Worm (Caenorhabditis elegans) whole organism, L3 larva: ENCODE measurements around the gene cyn-1.

ENCODE experiments used
- R02D3.7 ChIP-seq: fragments of 150-350 bp; optimal IDR thresholded peaks from 2 replicates; lab custom pipeline; 2014; ENCODE audit warnings: missing biosample characterization, missing genetic modification characterization
- ZK546.5 ChIP-seq: sonication (generic microtip); optimal IDR thresholded peaks from 2 replicates; lab custom pipeline; 2017; ENCODE audit warnings: missing biosample characterization, missing genetic modification characterization
- aly-2 ChIP-seq: fragments of 150-350 bp; optimal IDR thresholded peaks from 2 replicates; lab custom pipeline; 2014; ENCODE audit warnings: missing biosample characterization, missing genetic modification characterization
- ama-1 ChIP-seq: fragments of 150-350 bp; optimal IDR thresholded peaks from 2 replicates; lab custom pipeline; 2018
- ceh-16 ChIP-seq: sonication (generic microtip); optimal IDR thresholded peaks from 2 replicates; lab custom pipeline; 2017; ENCODE audit warnings: missing biosample characterization, missing genetic modification characterization
- ceh-28 ChIP-seq: fragments of 150-350 bp; optimal IDR thresholded peaks from 2 replicates; lab custom pipeline; 2014; ENCODE audit warnings: missing biosample characterization, missing genetic modification reagents, missing genetic modification characterization
- ceh-82 ChIP-seq: fragments of 150-350 bp; optimal IDR thresholded peaks from 2 replicates; lab custom pipeline; 2014; ENCODE audit warnings: missing biosample characterization, missing genetic modification characterization
- ceh-9 ChIP-seq: sonication (generic microtip); optimal IDR thresholded peaks from 2 replicates; lab custom pipeline; 2018; ENCODE audit warnings: missing biosample characterization, missing genetic modification characterization
- daf-12 ChIP-seq: fragments of 150-350 bp; optimal IDR thresholded peaks from 2 replicates; lab custom pipeline; 2014; ENCODE audit warnings: missing biosample characterization, missing genetic modification reagents, missing genetic modification characterization
- egl-27 ChIP-seq: sonication (generic microtip); optimal IDR thresholded peaks from 4 replicates; lab custom pipeline; 2017; ENCODE audit warnings: missing biosample characterization, missing genetic modification reagents, missing genetic modification characterization
- egl-5 ChIP-seq: fragments of 150-350 bp; optimal IDR thresholded peaks from 2 replicates; lab custom pipeline; 2017; ENCODE audit warnings: missing biosample characterization, missing genetic modification reagents, missing genetic modification characterization, inconsistent platforms
- elt-2 ChIP-seq: sonication (generic microtip); optimal IDR thresholded peaks from 2 replicates; lab custom pipeline; 2016; ENCODE audit warnings: missing genetic modification reagents, mild to moderate bottlenecking, missing genetic modification characterization, missing compliant biosample characterization
- fkh-2 ChIP-seq: fragments of 150-350 bp; optimal IDR thresholded peaks from 2 replicates; lab custom pipeline; 2014; ENCODE audit warnings: missing biosample characterization, missing genetic modification reagents, missing genetic modification characterization
- fos-1 ChIP-seq: fragments of 150-350 bp; optimal IDR thresholded peaks from 2 replicates; lab custom pipeline; 2014; ENCODE audit warnings: missing biosample characterization, missing genetic modification characterization
- hmg-11 ChIP-seq: sonication (generic microtip); optimal IDR thresholded peaks from 2 replicates; lab custom pipeline; 2016; ENCODE audit warnings: missing genetic modification characterization, missing compliant biosample characterization
- jun-1 ChIP-seq: fragments of 150-350 bp; optimal IDR thresholded peaks from 2 replicates; lab custom pipeline; 2014; ENCODE audit warnings: missing biosample characterization, missing genetic modification reagents, missing genetic modification characterization
- lin-15B ChIP-seq: fragments of 150-350 bp; optimal IDR thresholded peaks from 2 replicates; lab custom pipeline; 2014; ENCODE audit warnings: missing biosample characterization, missing genetic modification characterization
- lin-39 ChIP-seq: fragments of 150-350 bp; optimal IDR thresholded peaks from 2 replicates; lab custom pipeline; 2018; ENCODE audit warnings: missing biosample characterization, missing genetic modification reagents, missing genetic modification characterization
- mml-1 ChIP-seq: fragments of 150-350 bp; sonication (generic microtip); optimal IDR thresholded peaks from 3 replicates; lab custom pipeline; 2014; ENCODE audit warnings: missing biosample characterization, missing genetic modification characterization
- nfya-1 ChIP-seq: sonication (generic microtip); optimal IDR thresholded peaks from 2 replicates; lab custom pipeline; 2017; ENCODE audit warnings: missing genetic modification characterization, mild to moderate bottlenecking, missing compliant biosample characterization, antibody characterized with exemption, moderate library complexity; ENCODE audit not compliant: insufficient read depth
- nhr-12 ChIP-seq: fragments of 150-350 bp; optimal IDR thresholded peaks from 2 replicates; lab custom pipeline; 2014; ENCODE audit warnings: missing biosample characterization, missing genetic modification characterization
- nhr-23 ChIP-seq: fragments of 150-350 bp; optimal IDR thresholded peaks from 2 replicates; lab custom pipeline; 2014; ENCODE audit warnings: missing biosample characterization, missing genetic modification reagents, missing genetic modification characterization
- nhr-237 ChIP-seq: fragments of 150-350 bp; optimal IDR thresholded peaks from 2 replicates; lab custom pipeline; 2014; ENCODE audit warnings: missing biosample characterization, missing genetic modification characterization
- nhr-25 ChIP-seq: sonication (generic microtip); optimal IDR thresholded peaks from 2 replicates; lab custom pipeline; 2017; ENCODE audit warnings: missing biosample characterization, missing genetic modification characterization
- nhr-28 ChIP-seq: fragments of 150-350 bp; optimal IDR thresholded peaks from 2 replicates; lab custom pipeline; 2014; ENCODE audit warnings: missing biosample characterization, missing genetic modification characterization
- nhr-43 ChIP-seq: sonication (generic microtip); optimal IDR thresholded peaks from 2 replicates; lab custom pipeline; 2016; ENCODE audit warnings: mild to moderate bottlenecking, missing genetic modification characterization, missing compliant biosample characterization; ENCODE audit not compliant: poor library complexity, severe bottlenecking
- nhr-67 ChIP-seq: fragments of 150-350 bp; optimal IDR thresholded peaks from 2 replicates; lab custom pipeline; 2014; ENCODE audit warnings: missing biosample characterization, missing genetic modification characterization
- pha-4 ChIP-seq: fragments of 150-350 bp; optimal IDR thresholded peaks from 2 replicates; lab custom pipeline; 2014; ENCODE audit warnings: missing biosample characterization, missing genetic modification reagents, missing genetic modification characterization
- pqm-1 ChIP-seq: fragments of 150-350 bp; optimal IDR thresholded peaks from 2 replicates; lab custom pipeline; 2017; ENCODE audit warnings: missing biosample characterization, missing genetic modification characterization, inconsistent platforms
- sea-2 ChIP-seq: fragments of 150-350 bp; sonication (generic microtip); optimal IDR thresholded peaks from 4 replicates; lab custom pipeline; 2014; ENCODE audit warnings: missing biosample characterization, missing genetic modification reagents, missing genetic modification characterization
- skn-1 ChIP-seq: fragments of 150-350 bp; optimal IDR thresholded peaks from 2 replicates; lab custom pipeline; 2014; ENCODE audit warnings: missing biosample characterization, missing genetic modification characterization
- snpc-4 ChIP-seq: fragments of 150-350 bp; optimal IDR thresholded peaks from 2 replicates; lab custom pipeline; 2014; ENCODE audit warnings: missing biosample characterization, missing genetic modification characterization
- tbx-2 ChIP-seq: sonication (generic microtip); optimal IDR thresholded peaks from 2 replicates; lab custom pipeline; 2016; ENCODE audit warnings: mild to moderate bottlenecking, missing genetic modification characterization, missing compliant biosample characterization
- unc-39 ChIP-seq: sonication (generic microtip); optimal IDR thresholded peaks from 4 replicates; lab custom pipeline; 2017; ENCODE audit warnings: missing biosample characterization, missing genetic modification characterization

cyn-1 gene

DNA sequence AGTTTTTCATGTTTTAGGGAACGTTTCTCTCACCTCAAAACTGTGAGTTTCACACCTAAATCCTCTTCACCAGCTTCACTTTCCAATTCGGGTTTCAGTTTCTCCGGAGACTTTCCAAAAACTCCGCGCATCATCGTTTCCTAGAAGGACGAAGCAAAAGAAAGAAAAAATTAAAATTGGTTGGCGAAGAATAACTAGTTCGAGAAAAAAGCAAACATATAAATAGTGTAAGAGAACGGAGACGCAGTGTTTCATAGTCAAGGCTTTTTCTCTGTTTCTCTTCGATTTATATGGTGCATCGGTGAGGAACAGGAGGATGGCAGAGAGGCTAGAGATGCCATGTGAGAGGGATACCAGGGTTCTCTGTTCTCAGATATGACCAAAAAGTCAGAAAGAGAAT is 33.1 kb upstream of the cyn-1 start, which contains the start of gene F47B8.3:
Gene F47B8.3, minus strand, starts transcription at position 261 of the 400 bp plus-strand sequence.
- peak; percentile 17 for TF ChIP-seq snpc-4 (tag; lab: Kevin White, UChicago)
- TF ChIP-seq pha-4 (tag; lab: Kevin White, UChicago), result peak; percentile 63
- TF ChIP-seq nhr-23, result peak; percentile 6
- peak; percentile 14 for TF ChIP-seq skn-1 (tag; lab: Kevin White, UChicago)
- no peak for TF ChIP-seq ceh-82
- peak; percentile 27 for TF ChIP-seq egl-5
- TF ChIP-seq daf-12 (tag; lab: Kevin White, UChicago), result no peak
- peak; percentile 15 for TF ChIP-seq lin-15B
- TF ChIP-seq egl-27, result no peak
- TF ChIP-seq mml-1 (tag; lab: Kevin White, UChicago), result no peak
- TF ChIP-seq nhr-67 (tag; lab: Kevin White, UChicago), result no peak
- TF ChIP-seq lin-39 (tag; lab: Kevin White, UChicago), result no peak
- TF ChIP-seq ama-1, result peak; percentile 5
- no peak for TF ChIP-seq fkh-2 (tag; lab: Kevin White, UChicago)
- peak; percentile 43 for TF ChIP-seq hmg-11
- TF ChIP-seq nhr-25 (tag; lab: Kevin White, UChicago), result peak; percentile 45
- TF ChIP-seq nfya-1 (tag; lab: Kevin White, UChicago), result peak; percentile 69

DNA sequence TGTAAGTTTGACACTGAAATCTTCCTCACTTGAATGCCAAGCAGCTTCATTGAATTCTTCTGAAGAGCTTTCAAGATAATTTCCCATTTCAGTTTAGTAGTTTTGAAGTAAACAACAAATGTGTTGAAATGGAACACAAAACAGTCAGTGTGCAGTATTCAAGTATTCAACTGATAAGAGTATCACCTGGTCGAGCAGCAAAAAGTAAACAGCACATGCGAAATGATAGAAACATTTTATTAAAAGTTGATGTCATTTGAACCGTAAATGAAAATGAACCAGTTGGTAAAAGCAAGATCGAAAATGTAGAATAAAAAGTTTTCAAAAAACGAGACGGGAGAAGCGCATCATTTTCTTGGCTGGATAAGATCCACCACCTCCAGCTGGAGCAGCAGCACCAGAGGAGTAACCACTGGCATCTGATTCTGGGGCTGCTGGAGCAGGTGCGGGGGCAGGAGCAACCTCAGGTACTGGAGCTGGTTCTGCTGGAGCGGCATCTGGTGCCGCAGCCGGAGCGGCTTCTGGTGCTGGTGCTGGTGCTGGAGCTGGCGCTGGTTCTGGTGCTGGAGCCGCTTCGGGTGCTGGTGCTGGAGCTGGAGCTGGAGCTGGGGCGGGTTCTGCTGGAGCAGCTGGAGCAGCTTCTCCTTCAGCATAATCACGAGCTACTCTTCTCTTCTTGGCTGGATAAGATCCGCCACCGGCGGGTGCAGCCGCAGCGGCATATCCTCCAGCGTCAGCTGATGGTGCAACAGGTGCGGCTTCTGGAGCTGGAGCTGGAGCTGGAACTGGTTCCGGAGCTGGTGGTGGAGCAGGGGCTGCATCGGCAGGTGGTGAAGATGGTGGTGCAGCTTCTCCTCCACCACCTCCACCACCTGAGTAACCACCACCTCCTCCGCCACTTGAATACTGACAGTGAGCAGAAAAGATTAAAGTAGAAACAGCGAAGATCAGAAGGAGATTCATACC is 31.1 kb upstream of the cyn-1 start, which contains the start of the genes F47B8.4 and F47B8.18:
Gene F47B8.4, minus strand, starts transcription at position 172 of the 966 bp plus-strand sequence.
Gene F47B8.18, minus strand, starts transcription at position 963 of the 966 bp plus-strand sequence.
- TF ChIP-seq mml-1 (tag; lab: Kevin White, UChicago) (no peak), hmg-11 (no peak), pqm-1 (peak; percentile 59), egl-27 (no peak), fos-1 (no peak), pha-4 (tag; lab: Kevin White, UChicago) (peak; percentile 90), elt-2 (tag; lab: Kevin White, UChicago) (peak; percentile 69)

DNA sequence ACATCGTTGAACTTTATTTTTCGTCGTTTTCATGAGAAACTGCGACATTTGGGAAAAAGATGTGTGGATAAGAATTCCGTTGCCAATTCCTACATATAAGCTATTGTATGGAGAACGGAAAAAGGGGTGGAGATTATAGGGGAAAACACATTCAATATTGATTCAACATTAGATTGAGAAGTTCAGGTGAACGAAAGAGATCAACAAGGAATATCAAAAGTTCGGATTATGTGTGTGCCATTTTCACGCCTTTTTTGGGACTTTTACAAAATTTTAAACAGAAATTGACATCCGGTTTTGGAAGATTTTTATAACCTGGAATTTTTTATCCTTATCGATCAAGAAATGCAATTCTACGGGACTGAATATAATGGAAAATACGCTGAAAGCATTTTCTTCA is 28.1 kb upstream of the cyn-1 start, which contains the start of gene F47B8.5:
Gene F47B8.5, minus strand, starts transcription at position 101 of the 400 bp plus-strand sequence.
- TF ChIP-seq ama-1 (no peak), ceh-9 (tag; lab: Kevin White, UChicago) (no peak), fos-1 (no peak), nhr-237 (no peak), pqm-1 (no peak), nhr-43 (tag; lab: Kevin White, UChicago) (no peak), sea-2 (GFP tag; lab: Kevin White, UChicago) (no peak), pha-4 (tag; lab: Kevin White, UChicago) (no peak), ceh-28 (tag; lab: Kevin White, UChicago) (no peak)

DNA sequence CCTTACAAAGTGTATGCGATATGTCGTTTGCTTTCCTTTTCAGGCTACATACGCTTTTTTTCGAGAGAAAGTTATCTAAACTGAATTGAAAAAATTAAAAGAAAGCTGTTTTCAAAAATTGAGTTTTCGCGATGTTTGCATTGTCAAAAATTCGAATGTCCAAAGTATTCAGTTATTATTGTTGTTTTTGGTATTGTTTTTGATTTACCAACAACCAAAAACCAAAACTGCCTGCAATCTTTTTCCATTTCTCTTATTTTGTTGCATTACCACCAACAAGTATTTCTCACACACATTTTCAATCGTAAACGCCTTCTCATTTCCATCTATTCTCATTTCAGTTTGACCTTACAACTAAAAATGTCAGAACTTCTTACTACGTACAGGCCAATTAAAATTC is 27.1 kb upstream of the cyn-1 start, which contains the start of gene pepm-1:
Gene pepm-1, plus strand, starts transcription at position 301 of the 400 bp plus-strand sequence.
- TF ChIP-seq aly-2 (tag; lab: Kevin White, UChicago) (no peak), elt-2 (tag; lab: Kevin White, UChicago) (no peak), nhr-28 (tag; lab: Kevin White, UChicago) (no peak), hmg-11 (no peak), tbx-2 (tag; lab: Kevin White, UChicago) (no peak), jun-1 (tag; lab: Kevin White, UChicago) (no peak), ZK546.5 (tag; lab: Kevin White, UChicago) (no peak), R02D3.7 (no peak), nhr-23 (no peak), nhr-12 (tag; lab: Kevin White, UChicago) (no peak), egl-5 (no peak), sea-2 (GFP tag; lab: Kevin White, UChicago) (no peak), ceh-28 (tag; lab: Kevin White, UChicago) (no peak), mml-1 (tag; lab: Kevin White, UChicago) (no peak), ceh-9 (tag; lab: Kevin White, UChicago) (no peak), daf-12 (tag; lab: Kevin White, UChicago) (no peak), ceh-16 (tag; lab: Kevin White, UChicago) (no peak), unc-39 (no peak), lin-15B (no peak)
